Worm (Caenorhabditis elegans): ENCODE results near the gene C27H5.2.

The C27H5.2 gene

DNA sequence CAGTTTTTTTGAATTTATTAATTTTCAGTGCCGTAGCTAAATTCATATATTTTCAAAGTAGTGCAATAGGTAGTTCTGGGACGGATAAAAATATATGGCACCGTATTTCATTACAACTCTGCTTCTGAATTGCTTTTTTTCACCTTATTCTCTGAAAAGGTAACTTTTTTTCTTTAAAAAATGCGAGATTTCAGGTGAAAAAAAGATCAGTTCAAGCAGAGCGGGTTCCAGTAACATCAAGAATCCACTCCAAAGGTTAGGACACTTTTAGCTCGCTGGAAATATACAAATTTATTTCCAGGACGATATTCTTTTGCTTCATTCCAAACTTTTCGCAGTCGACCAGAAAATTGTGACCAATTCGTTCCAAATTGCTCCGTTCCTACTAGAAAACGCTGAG lies 7.3 kb upstream of the C27H5.2 start, which contains the start of gene T07F8.1:
Gene T07F8.1 (plus strand): TSS at position 301 of the 400 bp plus-strand sequence.
- TF ChIP-seq egl-5 (tag; optimal IDR thresholded peaks at IDR 0.05) (no peak), nfya-1 (tag; optimal IDR thresholded peaks at IDR 0.05; ENCODE audit: insufficient read depth) (no peak), ceh-9 (tag; optimal IDR thresholded peaks at IDR 0.05) (no peak), ama-1 (optimal IDR thresholded peaks at IDR 0.05) (no peak), ceh-16 (tag; optimal IDR thresholded peaks at IDR 0.05) (no peak), fkh-10 (GFP tag; optimal IDR thresholded peaks at IDR 0.05) (no peak), lsy-12 (tag; optimal IDR thresholded peaks at IDR 0.05) (no peak), sea-2 (GFP tag; optimal IDR thresholded peaks at IDR 0.05) (no peak), nhr-11 (tag; optimal IDR thresholded peaks at IDR 0.05) (no peak), elt-3 (tag; optimal IDR thresholded peaks at IDR 0.05) (no peak), mdl-1 (tag; optimal IDR thresholded peaks at IDR 0.05) (no peak), mml-1 (tag; optimal IDR thresholded peaks at IDR 0.05) (no peak), fkh-2 (tag; optimal IDR thresholded peaks at IDR 0.05) (no peak)

DNA sequence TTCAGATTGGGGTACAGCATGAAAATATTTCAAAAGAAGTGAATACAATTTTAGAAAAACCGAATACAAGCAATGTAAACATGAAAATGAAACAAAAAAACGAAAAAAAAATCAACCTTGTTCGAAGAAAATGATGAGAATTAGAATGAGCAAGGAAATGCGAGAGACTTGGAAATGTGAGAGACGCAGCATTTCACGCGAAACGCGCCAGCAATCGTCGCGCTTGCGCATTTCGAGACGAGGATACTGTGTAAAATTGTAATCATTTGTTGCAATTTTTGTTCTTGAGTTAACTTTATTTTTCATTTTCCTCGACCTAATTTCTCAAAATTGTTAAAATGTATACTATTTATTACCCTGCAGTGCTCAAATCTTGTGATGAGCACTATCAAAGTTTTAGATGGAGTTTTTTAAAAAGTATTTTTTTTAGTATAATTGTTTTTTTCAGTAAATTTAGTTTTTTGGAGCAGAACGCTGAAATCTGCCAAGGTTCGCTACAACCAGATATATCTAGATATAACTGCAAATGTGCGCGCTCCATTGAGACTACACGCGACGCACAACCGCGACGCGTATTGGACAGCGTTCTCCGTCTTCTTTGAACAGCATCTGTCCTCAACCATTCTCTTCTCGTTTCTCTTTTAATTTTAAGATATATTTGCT lies 3.3 kb upstream of the C27H5.2 start, which contains the start of gene fust-1:
Gene fust-1 (plus strand): TSS at position 613 of the 663 bp plus-strand sequence.
- TF ChIP-seq skn-1 (tag; optimal IDR thresholded peaks at IDR 0.05) (peak; percentile 98), ZK546.5 (tag; optimal IDR thresholded peaks at IDR 0.05) (peak; percentile 59), tbx-2 (tag; optimal IDR thresholded peaks at IDR 0.05) (peak; percentile 94), elt-2 (tag; optimal IDR thresholded peaks at IDR 0.05) (peak; percentile 82), nhr-12 (tag; optimal IDR thresholded peaks at IDR 0.05) (no peak), lin-39 (tag; optimal IDR thresholded peaks at IDR 0.05) (peak; percentile 87), jun-1 (tag; optimal IDR thresholded peaks at IDR 0.05) (peak; percentile 93), nhr-237 (tag; optimal IDR thresholded peaks at IDR 0.05) (no peak), hmg-11 (tag; optimal IDR thresholded peaks at IDR 0.05) (peak; percentile 95), fos-1 (tag; optimal IDR thresholded peaks at IDR 0.05) (no peak), nhr-28 (tag; optimal IDR thresholded peaks at IDR 0.05) (no peak), unc-62 (GFP tag; optimal IDR thresholded peaks at IDR 0.05) (peak; percentile 26), mml-1 (tag; optimal IDR thresholded peaks at IDR 0.05) (no peak), nhr-67 (tag; optimal IDR thresholded peaks at IDR 0.05) (no peak), ama-1 (optimal IDR thresholded peaks at IDR 0.05) (peak; percentile 54), sea-2 (GFP tag; optimal IDR thresholded peaks at IDR 0.05) (no peak), pqm-1 (tag; optimal IDR thresholded peaks at IDR 0.05) (peak; percentile 82), zag-1 (tag; optimal IDR thresholded peaks at IDR 0.05) (peak; percentile 74), lsy-12 (tag; optimal IDR thresholded peaks at IDR 0.05) (peak; percentile 93), ztf-4 (tag; optimal IDR thresholded peaks at IDR 0.05) (peak; percentile 79), lin-15B (tag; optimal IDR thresholded peaks at IDR 0.05) (peak; percentile 91), aly-2 (tag; optimal IDR thresholded peaks at IDR 0.05) (peak; percentile 61), eor-1 (tag; optimal IDR thresholded peaks at IDR 0.05) (peak in 1 of 2 experiments; percentile 75), R02D3.7 (tag; optimal IDR thresholded peaks at IDR 0.05) (peak; percentile 86), ceh-9 (tag; optimal IDR thresholded peaks at IDR 0.05) (no peak), nhr-76 (tag; optimal IDR thresholded peaks at IDR 0.05) (no peak), egl-27 (tag; optimal IDR thresholded peaks at IDR 0.05) (peak; percentile 68), nhr-43 (tag; optimal IDR thresholded peaks at IDR 0.05; ENCODE audit: poor library complexity, severe bottlenecking) (peak; percentile 96), fkh-10 (GFP tag; optimal IDR thresholded peaks at IDR 0.05) (peak; percentile 65), daf-12 (tag; optimal IDR thresholded peaks at IDR 0.05) (no peak), elt-3 (tag; optimal IDR thresholded peaks at IDR 0.05) (peak in 1 of 3 experiments; percentile 66), pha-4 (tag; optimal IDR thresholded peaks at IDR 0.05) (peak; percentile 99), fkh-2 (tag; optimal IDR thresholded peaks at IDR 0.05) (no peak), elt-1 (tag; optimal IDR thresholded peaks at IDR 0.05) (peak; percentile 22), nhr-23 (tag; optimal IDR thresholded peaks at IDR 0.05) (peak; percentile 96), ztf-11 (tag; optimal IDR thresholded peaks at IDR 0.05) (no peak), snpc-4 (tag; optimal IDR thresholded peaks at IDR 0.05) (peak; percentile 91), unc-39 (tag; optimal IDR thresholded peaks at IDR 0.05) (no peak), nhr-11 (tag; optimal IDR thresholded peaks at IDR 0.05) (peak; percentile 84), ceh-16 (tag; optimal IDR thresholded peaks at IDR 0.05) (no peak), ceh-82 (tag; optimal IDR thresholded peaks at IDR 0.05) (peak; percentile 62), nhr-77 (tag; optimal IDR thresholded peaks at IDR 0.05) (peak; percentile 77), nfya-1 (tag; optimal IDR thresholded peaks at IDR 0.05; ENCODE audit: insufficient read depth) (peak; percentile 94), egl-5 (tag; optimal IDR thresholded peaks at IDR 0.05) (peak; percentile 77), nhr-25 (tag; optimal IDR thresholded peaks at IDR 0.05) (peak; percentile 96), mdl-1 (tag; optimal IDR thresholded peaks at IDR 0.05) (peak; percentile 41), ceh-28 (tag; optimal IDR thresholded peaks at IDR 0.05) (peak; percentile 86)
